Fruit fly (Drosophila melanogaster): ENCODE data around the gene Nfs1.

DNA sequence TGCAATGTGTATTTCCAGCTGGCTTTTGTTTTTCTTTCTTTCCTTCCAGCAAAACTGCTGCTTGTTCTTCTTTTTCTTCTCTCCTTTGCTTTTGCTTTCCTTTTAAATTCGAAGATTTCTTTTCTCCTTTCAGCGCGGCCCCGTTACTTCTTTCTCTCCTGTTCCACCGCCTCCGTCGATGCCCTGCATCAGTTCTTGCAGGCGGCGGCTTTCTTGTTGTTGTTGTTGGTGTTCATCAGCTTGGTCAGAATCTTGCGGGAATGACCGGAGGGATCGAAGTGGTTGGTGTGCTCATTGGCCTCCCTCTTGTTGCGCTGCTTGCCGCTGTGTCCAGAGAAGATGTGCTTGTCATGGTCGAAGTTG, 46.1 kb downstream of the Nfs1 start:
- no peak for TF ChIP-seq run (tag; optimal IDR thresholded peaks at IDR 0.05)
- no peak for TF ChIP-seq cwo (GFP tag; optimal IDR thresholded peaks at IDR 0.05)
- no peak for TF ChIP-seq pfk (GFP tag; optimal IDR thresholded peaks at IDR 0.05)
- TF ChIP-seq Awh (GFP tag; IDR thresholded peaks at IDR 0.05) = no peak
- TF ChIP-seq CG4707 (GFP tag; optimal IDR thresholded peaks at IDR 0.05) = no peak
- no peak for TF ChIP-seq ham (GFP tag; IDR thresholded peaks at IDR 0.05)
- TF ChIP-seq CG1792 (GFP tag; optimal IDR thresholded peaks at IDR 0.05) = no peak
- TF ChIP-seq NC2β (GFP tag; optimal IDR thresholded peaks at IDR 0.05) = no peak
- TF ChIP-seq HLH54F (GFP tag; optimal IDR thresholded peaks at IDR 0.05) = no peak
- no peak for TF ChIP-seq CG8388 (GFP tag; optimal IDR thresholded peaks at IDR 0.05)
- TF ChIP-seq tio (GFP tag; optimal IDR thresholded peaks at IDR 0.05) = no peak
- no peak for TF ChIP-seq Trl (optimal IDR thresholded peaks at IDR 0.05)
- no peak for TF ChIP-seq Trl (GFP tag; optimal IDR thresholded peaks at IDR 0.05)

Measured in whole organism, embryonic.